Fruit fly (Drosophila melanogaster) whole organism, embryonic: Measurements from ENCODE around the gene CAH7.

ENCODE experiments used
- Awh ChIP-seq: fragments of 200-800 bp; sonication (Bioruptor generic); IDR thresholded peaks from 2 replicates; pipeline ENCODE4, ENCODE4 v1.3.6; 2022; ENCODE audit warnings: missing biosample characterization, missing genetic modification characterization
- B-H1 ChIP-seq: fragments of 200-800 bp; sonication (Bioruptor generic); IDR thresholded peaks from 3 replicates; pipeline ENCODE4 v1.3.6; 2022; ENCODE audit warnings: missing biosample characterization, missing genetic modification characterization
- Blimp-1 ChIP-seq: fragments of 200-800 bp; sonication (Bioruptor generic); optimal IDR thresholded peaks from 3 replicates; lab custom pipeline; 2018; ENCODE audit warnings: missing biosample characterization, missing genetic modification characterization, mild to moderate bottlenecking, moderate library complexity, missing genetic modification reagents
- CG10366 ChIP-seq: fragments of 200-800 bp; sonication (Bioruptor generic); IDR thresholded peaks from 2 replicates; pipeline ENCODE4 v1.3.6; 2022; ENCODE audit warnings: missing biosample characterization, missing genetic modification characterization
- CG11398 ChIP-seq: fragments of 200-800 bp; sonication (Bioruptor generic); optimal IDR thresholded peaks from 2 replicates; lab custom pipeline; 2016; ENCODE audit warnings: missing biosample characterization, missing genetic modification characterization
- CG11456 ChIP-seq: fragments of 200-800 bp; sonication (Bioruptor generic); IDR thresholded peaks from 3 replicates; pipeline ENCODE4 v1.3.6; 2022; ENCODE audit warnings: missing biosample characterization, missing genetic modification characterization
- CG12299 ChIP-seq: fragments of 200-800 bp; sonication (Bioruptor generic); optimal IDR thresholded peaks from 2 replicates; lab custom pipeline; 2018; ENCODE audit warnings: missing biosample characterization, mild to moderate bottlenecking, missing genetic modification characterization
- CG13123 ChIP-seq: fragments of 200-800 bp; sonication (Bioruptor generic); optimal IDR thresholded peaks from 2 replicates; lab custom pipeline; 2016; ENCODE audit warnings: missing biosample characterization, missing genetic modification characterization
- CG14050 ChIP-seq: fragments of 200-800 bp; sonication (Bioruptor generic); IDR thresholded peaks from 3 replicates; pipeline ENCODE4 v1.3.6; 2022; ENCODE audit warnings: missing biosample characterization, missing genetic modification characterization
- CG1529 ChIP-seq: fragments of 200-800 bp; sonication (Bioruptor generic); optimal IDR thresholded peaks from 3 replicates; lab custom pipeline; 2018; ENCODE audit warnings: missing biosample characterization, missing genetic modification characterization
- CG1603 ChIP-seq: fragments of 200-800 bp; sonication (Bioruptor generic); optimal IDR thresholded peaks from 2 replicates; lab custom pipeline; 2019; ENCODE audit warnings: missing biosample characterization, mild to moderate bottlenecking, missing genetic modification characterization, moderate library complexity
- CG16815 ChIP-seq: fragments of 200-800 bp; sonication (Bioruptor generic); optimal IDR thresholded peaks from 3 replicates; lab custom pipeline; 2017; ENCODE audit warnings: missing biosample characterization, mild to moderate bottlenecking, missing genetic modification characterization
- CG16863 ChIP-seq: fragments of 200-800 bp; sonication (Bioruptor generic); optimal IDR thresholded peaks from 3 replicates; lab custom pipeline; 2016; ENCODE audit warnings: missing biosample characterization, missing genetic modification characterization
- CG17328 ChIP-seq: fragments of 200-800 bp; sonication (Bioruptor generic); IDR thresholded peaks from 2 replicates; pipeline ENCODE4 v1.3.6; 2022; ENCODE audit warnings: missing biosample characterization, missing genetic modification characterization
- CG17361 ChIP-seq: fragments of 200-800 bp; sonication (Bioruptor generic); IDR thresholded peaks from 3 replicates; pipeline ENCODE4 v1.3.6; 2022; ENCODE audit warnings: missing biosample characterization, missing genetic modification characterization
- CG17385 ChIP-seq: fragments of 200-800 bp; sonication (Bioruptor generic); optimal IDR thresholded peaks from 3 replicates; lab custom pipeline; 2018; ENCODE audit warnings: missing biosample characterization, mild to moderate bottlenecking, missing genetic modification characterization
- CG1832 ChIP-seq: fragments of 200-800 bp; sonication (Bioruptor generic); optimal IDR thresholded peaks from 2 replicates; lab custom pipeline; 2017; ENCODE audit warnings: missing biosample characterization, mild to moderate bottlenecking, missing genetic modification characterization, inconsistent platforms
- CG18619 ChIP-seq: fragments of 200-800 bp; sonication (Bioruptor generic); optimal IDR thresholded peaks from 3 replicates; lab custom pipeline; 2017; ENCODE audit warnings: missing biosample characterization, mild to moderate bottlenecking, missing genetic modification characterization
- CG30431 ChIP-seq: fragments of 200-800 bp; sonication (Bioruptor generic); optimal IDR thresholded peaks from 2 replicates; lab custom pipeline; 2017; ENCODE audit warnings: missing biosample characterization, missing genetic modification characterization
- CG6689 ChIP-seq: fragments of 200-800 bp; sonication (Bioruptor generic); IDR thresholded peaks from 2 replicates; pipeline ENCODE4 v1.3.6; 2022; ENCODE audit warnings: missing biosample characterization, missing genetic modification characterization
- CG7786 ChIP-seq: fragments of 200-800 bp; sonication (Bioruptor generic); optimal IDR thresholded peaks from 2 replicates; lab custom pipeline; 2016; ENCODE audit warnings: missing biosample characterization, missing genetic modification characterization
- CG7928 ChIP-seq: fragments of 200-800 bp; sonication (Bioruptor generic); optimal IDR thresholded peaks from 2 replicates; lab custom pipeline; 2017; ENCODE audit warnings: missing biosample characterization, mild to moderate bottlenecking, missing genetic modification characterization
- CG8388 ChIP-seq: fragments of 200-800 bp; sonication (Bioruptor generic); optimal IDR thresholded peaks from 2 replicates; lab custom pipeline; 2019; ENCODE audit warnings: missing biosample characterization, mild to moderate bottlenecking, missing genetic modification characterization, moderate library complexity
- CG8944 ChIP-seq: fragments of 200-800 bp; sonication (Bioruptor generic); optimal IDR thresholded peaks from 3 replicates; lab custom pipeline; 2016; ENCODE audit warnings: missing biosample characterization, missing genetic modification characterization
- Deaf1 ChIP-seq: fragments of 200-800 bp; optimal IDR thresholded peaks from 3 replicates; lab custom pipeline; 2019; ENCODE audit warnings: missing biosample characterization, mild to moderate bottlenecking, missing genetic modification characterization, moderate library complexity
- Dip3 ChIP-seq: fragments of 200-800 bp; sonication (Bioruptor generic); optimal IDR thresholded peaks from 3 replicates; lab custom pipeline; 2016; ENCODE audit warnings: missing biosample characterization, missing genetic modification characterization
- Dref ChIP-seq: fragments of 200-800 bp; sonication (Bioruptor generic); IDR thresholded peaks from 2 replicates; pipeline ENCODE4 v1.3.6; 2022; ENCODE audit warnings: missing biosample characterization, missing genetic modification characterization
- Drgx ChIP-seq: fragments of 200-800 bp; sonication (Bioruptor generic); IDR thresholded peaks from 2 replicates; pipeline ENCODE4 v1.3.6; 2022; ENCODE audit warnings: missing biosample characterization, missing genetic modification characterization
- Hand ChIP-seq: fragments of 200-800 bp; sonication (Bioruptor generic); optimal IDR thresholded peaks from 2 replicates; lab custom pipeline; 2017; ENCODE audit warnings: mild to moderate bottlenecking, missing biosample characterization, missing genetic modification reagents, missing genetic modification characterization
- NC2α ChIP-seq: fragments of 200-800 bp; sonication (Bioruptor generic); optimal IDR thresholded peaks from 2 replicates; lab custom pipeline; 2016; ENCODE audit warnings: missing biosample characterization, missing genetic modification characterization
- Tbp ChIP-seq: fragments of >200 bp; optimal IDR thresholded peaks from 2 replicates; lab custom pipeline; 2018; ENCODE audit warnings: missing biosample characterization, missing genetic modification characterization
- Xrp1 ChIP-seq: fragments of 200-800 bp; sonication (Bioruptor generic); IDR thresholded peaks from 2 replicates; pipeline ENCODE4 v1.3.6; 2022; ENCODE audit warnings: missing biosample characterization, missing genetic modification characterization
- ab ChIP-seq: fragments of 200-800 bp; sonication (Bioruptor generic); optimal IDR thresholded peaks from 2 replicates; lab custom pipeline; 2016; ENCODE audit warnings: missing biosample characterization, missing genetic modification characterization
- bcd ChIP-seq: fragments of 200-800 bp; sonication (Bioruptor generic); optimal IDR thresholded peaks from 2 replicates; lab custom pipeline; 2017; ENCODE audit warnings: missing biosample characterization, mild to moderate bottlenecking, missing genetic modification characterization
- chinmo ChIP-seq: fragments of 200-800 bp; sonication (Bioruptor generic); IDR thresholded peaks from 4 replicates; pipeline ENCODE4 v1.3.6; 2022; ENCODE audit warnings: missing biosample characterization, missing genetic modification characterization; ENCODE audit not compliant: partially characterized antibody
- da ChIP-seq: fragments of 200-800 bp; sonication (Bioruptor generic); optimal IDR thresholded peaks from 2 replicates; lab custom pipeline; 2016; ENCODE audit warnings: missing biosample characterization, missing genetic modification characterization
- esg ChIP-seq: fragments of 200-800 bp; sonication (Bioruptor generic); conservative IDR thresholded peaks from 2 replicates; pipeline ENCODE4 v1.3.6; 2022; ENCODE audit warnings: missing biosample characterization, missing genetic modification characterization
- eyg ChIP-seq: fragments of 200-800 bp; sonication (Bioruptor generic); optimal IDR thresholded peaks from 3 replicates; lab custom pipeline; 2016; ENCODE audit warnings: missing biosample characterization, missing genetic modification characterization
- fu2 ChIP-seq: fragments of 200-800 bp; sonication (Bioruptor generic); optimal IDR thresholded peaks from 2 replicates; lab custom pipeline; 2016; ENCODE audit warnings: missing biosample characterization, missing genetic modification characterization
- gcm2 ChIP-seq: fragments of 200-800 bp; sonication (Bioruptor generic); optimal IDR thresholded peaks from 2 replicates; lab custom pipeline; 2016; ENCODE audit warnings: missing biosample characterization, missing genetic modification characterization
- gfzf ChIP-seq: fragments of 200-800 bp; sonication (Bioruptor generic); optimal IDR thresholded peaks from 2 replicates; lab custom pipeline; 2016; ENCODE audit warnings: missing biosample characterization, mild to moderate bottlenecking, missing genetic modification characterization, moderate library complexity
- her ChIP-seq: fragments of 200-800 bp; sonication (Bioruptor generic); optimal IDR thresholded peaks from 2 replicates; lab custom pipeline; 2016; ENCODE audit warnings: missing biosample characterization, missing genetic modification characterization
- ken ChIP-seq: fragments of 200-800 bp; sonication (Bioruptor generic); IDR thresholded peaks from 3 replicates; pipeline ENCODE4 v1.3.6; 2022; ENCODE audit warnings: missing biosample characterization, missing genetic modification characterization
- lab ChIP-seq: fragments of 200-800 bp; sonication (Bioruptor generic); optimal IDR thresholded peaks from 3 replicates; lab custom pipeline; 2017; ENCODE audit warnings: missing biosample characterization, missing genetic modification characterization, mild to moderate bottlenecking, moderate library complexity, missing genetic modification reagents
- pho ChIP-seq: fragments of 200-800 bp; sonication (Bioruptor generic); optimal IDR thresholded peaks from 2 replicates; lab custom pipeline; 2016; ENCODE audit warnings: missing biosample characterization, missing genetic modification characterization
- pzg ChIP-seq: fragments of 200-800 bp; sonication (Bioruptor generic); optimal IDR thresholded peaks from 3 replicates; lab custom pipeline; 2018; ENCODE audit warnings: missing biosample characterization, mild to moderate bottlenecking, missing genetic modification characterization, moderate library complexity
- salm ChIP-seq: fragments of 200-800 bp; sonication (Bioruptor generic); optimal IDR thresholded peaks from 2 replicates; lab custom pipeline; 2018; ENCODE audit warnings: missing biosample characterization, mild to moderate bottlenecking, missing genetic modification characterization
- sob ChIP-seq: fragments of 200-800 bp; sonication (Bioruptor generic); IDR thresholded peaks from 2 replicates; pipeline ENCODE4 v1.3.6; 2022; ENCODE audit warnings: missing biosample characterization, missing genetic modification characterization
- unc-4 ChIP-seq: fragments of 200-800 bp; sonication (Bioruptor generic); IDR thresholded peaks from 2 replicates; pipeline ENCODE4 v1.3.6; 2022; ENCODE audit warnings: missing biosample characterization, missing genetic modification characterization; ENCODE audit not compliant: partially characterized antibody
- vnd ChIP-seq: fragments of 200-800 bp; sonication (Bioruptor generic); IDR thresholded peaks from 3 replicates; pipeline ENCODE4 v1.3.6; 2022; ENCODE audit warnings: missing biosample characterization, missing genetic modification characterization; ENCODE audit not compliant: partially characterized antibody
- zen2 ChIP-seq: fragments of 200-800 bp; sonication (Bioruptor generic); IDR thresholded peaks from 3 replicates; pipeline ENCODE4 v1.3.6; 2022; ENCODE audit warnings: missing biosample characterization, missing genetic modification characterization; ENCODE audit not compliant: partially characterized antibody

CAH7 gene

DNA sequence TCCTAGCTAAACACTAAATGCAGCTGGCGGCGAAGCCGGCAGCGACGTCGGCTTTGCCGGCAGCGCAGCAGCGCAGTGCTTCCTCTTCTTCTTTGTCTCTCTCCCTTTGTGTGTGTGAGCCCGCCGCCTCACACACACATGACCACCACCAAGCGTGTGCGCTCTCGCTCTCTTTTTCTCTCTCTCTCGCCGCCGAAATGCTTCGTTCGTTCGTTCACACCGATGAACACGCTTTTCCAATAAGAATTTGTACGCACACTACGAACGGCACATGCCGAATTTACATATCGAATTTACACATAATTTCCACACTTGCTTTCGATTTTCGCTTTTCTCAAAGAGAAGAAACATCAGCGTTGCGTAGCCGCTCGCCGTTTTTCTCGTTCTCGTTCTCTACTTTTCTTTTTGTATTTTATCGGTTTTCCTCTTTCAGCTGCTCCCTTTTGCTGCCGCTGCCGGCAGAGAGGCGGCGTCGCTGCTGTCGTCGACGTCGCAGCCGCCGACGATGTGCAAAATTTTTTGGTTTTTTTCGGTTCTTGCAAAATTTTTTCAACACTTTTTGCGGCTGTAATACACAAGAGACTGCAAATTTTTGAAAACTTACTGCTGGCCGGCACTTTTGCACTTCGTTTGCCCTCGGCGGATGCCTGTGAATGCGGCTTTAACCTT, 2.7 kb upstream of the CAH7 start (continued):
- TF ChIP-seq CG30431 (GFP tag; lab: Kevin White, UChicago) (no peak), CG16815 (GFP tag; lab: Kevin White, UChicago) (no peak), Dref (no peak), CG11398 (GFP tag; lab: Kevin White, UChicago) (no peak), da (GFP tag; lab: Kevin White, UChicago) (no peak), CG7928 (no peak), unc-4 (peak; percentile 45; the same call in 1 of the 2 replicates), CG18619 (GFP tag; lab: Kevin White, UChicago) (no peak), CG1832 (GFP tag; lab: Kevin White, UChicago) (peak; percentile 39), CG13123 (GFP tag; lab: Kevin White, UChicago) (no peak), chinmo (GFP tag; lab: Robert Waterston, UW) (peak; percentile 80; the same call in 1 of the 4 replicates), esg (no peak), pzg (GFP tag; lab: Kevin White, UChicago) (no peak), bcd (GFP tag; lab: Kevin White, UChicago) (no peak), pho (GFP tag; lab: Kevin White, UChicago) (no peak), Tbp (GFP tag; lab: Kevin White, UChicago) (no peak), Dip3 (GFP tag; lab: Kevin White, UChicago) (no peak), Hand (GFP tag; lab: Kevin White, UChicago) (no peak), ken (no peak), CG7786 (GFP tag; lab: Kevin White, UChicago) (no peak), NC2α (GFP tag; lab: Kevin White, UChicago) (no peak), CG10366 (GFP tag; lab: Robert Waterston, UW) (no peak), CG1529 (GFP tag; lab: Kevin White, UChicago) (no peak), gcm2 (GFP tag; lab: Kevin White, UChicago) (no peak), Drgx (GFP tag; lab: Robert Waterston, UW) (peak; percentile 52; the same call in 1 of the 2 replicates), CG14050 (GFP tag; lab: Robert Waterston, UW) (no peak), CG16863 (GFP tag; lab: Kevin White, UChicago) (no peak), vnd (GFP tag; lab: Robert Waterston, UW) (no peak), Blimp-1 (GFP tag; lab: Kevin White, UChicago) (peak; percentile 71), CG1603 (tag; lab: Kevin White, UChicago) (no peak), salm (no peak), gfzf (GFP tag; lab: Kevin White, UChicago) (no peak), CG17328 (GFP tag; lab: Robert Waterston, UW) (no peak), fu2 (GFP tag; lab: Kevin White, UChicago) (no peak), lab (GFP tag; lab: Kevin White, UChicago) (no peak), CG8944 (GFP tag; lab: Kevin White, UChicago) (no peak), ab (GFP tag; lab: Kevin White, UChicago) (no peak), her (GFP tag; lab: Kevin White, UChicago) (no peak), Awh (GFP tag; lab: Robert Waterston, UW) (no peak), zen2 (GFP tag; lab: Robert Waterston, UW) (no peak), sob (no peak), CG8388 (no peak), CG12299 (no peak), CG6689 (GFP tag; lab: Robert Waterston, UW) (no peak), Xrp1 (GFP tag; lab: Robert Waterston, UW) (0 out of 2 replicates have a peak, but pooled peaks have one; percentile 30), CG17385 (peak; percentile 98), Deaf1 (peak; percentile 89), CG17361 (GFP tag; lab: Robert Waterston, UW) (no peak), eyg (GFP tag; lab: Kevin White, UChicago) (no peak), CG11456 (GFP tag; lab: Robert Waterston, UW) (no peak), B-H1 (GFP tag; lab: Robert Waterston, UW) (no peak)
